Fruit fly (Drosophila melanogaster) whole organism, embryonic: Measurements from ENCODE around the gene CG13033.

Experiments
- Blimp-1 ChIP-seq: fragments of 200-800 bp; sonication (Bioruptor generic); optimal IDR thresholded peaks from 3 replicates; lab custom pipeline; 2018; ENCODE audit warnings: missing biosample characterization, missing genetic modification characterization, mild to moderate bottlenecking, moderate library complexity, missing genetic modification reagents
- CG11695 ChIP-seq: fragments of 200-800 bp; sonication (Bioruptor generic); IDR thresholded peaks from 3 replicates; pipeline ENCODE4 v1.3.6; 2022; ENCODE audit warnings: missing biosample characterization, missing genetic modification characterization
- E2f1 ChIP-seq: fragments of 200-800 bp; sonication (Bioruptor generic); IDR thresholded peaks from 2 replicates; pipeline ENCODE4 v1.3.6; 2022; ENCODE audit warnings: missing biosample characterization, missing genetic modification characterization
- Meics ChIP-seq: fragments of 200-800 bp; sonication (Bioruptor generic); optimal IDR thresholded peaks from 2 replicates; lab custom pipeline; 2017; ENCODE audit warnings: missing biosample characterization, mild to moderate bottlenecking, missing genetic modification characterization
- Xrp1 ChIP-seq: fragments of 200-800 bp; sonication (Bioruptor generic); IDR thresholded peaks from 2 replicates; pipeline ENCODE4 v1.3.6; 2022; ENCODE audit warnings: missing biosample characterization, missing genetic modification characterization
- hth ChIP-seq: fragments of >200 bp; optimal IDR thresholded peaks from 2 replicates; lab custom pipeline; 2017; ENCODE audit warnings: inconsistent platforms
- lov ChIP-seq, 2 experiments: fragments of 200-800 bp in 1 of 2; fragments of >200 bp in 1 of 2; sonication (Bioruptor generic) in 1 of 2; IDR thresholded peaks in 1 of 2; optimal IDR thresholded peaks in 1 of 2; 2 replicates in 1 of 2; 3 replicates in 1 of 2; pipeline versions ENCODE4 v1.3.6 to Lab custom; 2017 to 2022; ENCODE audit warnings: missing biosample characterization in 1 of 2, missing genetic modification characterization in 1 of 2

- TF ChIP-seq Xrp1 (GFP tag; lab: Robert Waterston, UW) (no peak), Blimp-1 (no peak), hth (lab: Kevin White, UChicago) (no peak), CG11695 (GFP tag; lab: Robert Waterston, UW) (no peak), lov (optimal IDR thresholded peaks at IDR 0.05; lab: Kevin White, UChicago) (no peak), lov (GFP tag; IDR thresholded peaks at IDR 0.05; lab: Robert Waterston, UW) (no peak), Meics (GFP tag; lab: Kevin White, UChicago) (no peak), E2f1 (GFP tag; lab: Robert Waterston, UW) (no peak)
Observed at dm6 chr3L:16574307-16574946, 29.0 kb upstream of the CG13033 start, which contains the start of gene mbf1.
